Worm (Caenorhabditis elegans) whole organism, L2 larva: ENCODE results near the gene H41C03.1.

Experiments used
- C34F6.9 ChIP-seq: fragments of 150-350 bp; optimal IDR thresholded peaks from 2 replicates; lab custom pipeline; 2014; ENCODE audit warnings: missing biosample characterization, missing genetic modification characterization
- R02D3.7 ChIP-seq: fragments of 150-350 bp; optimal IDR thresholded peaks from 2 replicates; lab custom pipeline; 2014; ENCODE audit warnings: missing biosample characterization, missing genetic modification characterization
- aly-2 ChIP-seq: fragments of 150-350 bp; optimal IDR thresholded peaks from 2 replicates; lab custom pipeline; 2014; ENCODE audit warnings: missing biosample characterization, missing genetic modification characterization
- ama-1 ChIP-seq: fragments of 150-350 bp; optimal IDR thresholded peaks from 2 replicates; lab custom pipeline; 2018; ENCODE audit warnings: inconsistent platforms
- blmp-1 ChIP-seq: sonication (generic microtip); optimal IDR thresholded peaks from 2 replicates; lab custom pipeline; 2017; ENCODE audit warnings: missing genetic modification characterization, mild to moderate bottlenecking, missing compliant biosample characterization, antibody characterized with exemption, moderate library complexity; ENCODE audit not compliant: insufficient read depth
- ceh-16 ChIP-seq: fragments of 150-350 bp; optimal IDR thresholded peaks from 2 replicates; lab custom pipeline; 2014; ENCODE audit warnings: missing biosample characterization, missing genetic modification characterization
- crh-2 ChIP-seq: sonication (generic microtip); optimal IDR thresholded peaks from 2 replicates; lab custom pipeline; 2017; ENCODE audit warnings: missing biosample characterization, missing genetic modification characterization
- elt-3 ChIP-seq: sonication (generic microtip); optimal IDR thresholded peaks from 2 replicates; lab custom pipeline; 2017; ENCODE audit warnings: missing biosample characterization, missing genetic modification characterization
- fos-1 ChIP-seq: fragments of 150-350 bp; optimal IDR thresholded peaks from 2 replicates; lab custom pipeline; 2014; ENCODE audit warnings: missing biosample characterization, missing genetic modification characterization
- gmeb-1 ChIP-seq: fragments of 150-350 bp; optimal IDR thresholded peaks from 2 replicates; lab custom pipeline; 2014; ENCODE audit warnings: missing biosample characterization, missing genetic modification characterization
- lin-11 ChIP-seq: fragments of 150-350 bp; sonication (generic microtip); optimal IDR thresholded peaks from 2 replicates; lab custom pipeline; 2014; ENCODE audit warnings: missing biosample characterization, missing genetic modification characterization, inconsistent platforms, mixed read lengths
- lin-39 ChIP-seq: fragments of 150-350 bp; optimal IDR thresholded peaks from 2 replicates; lab custom pipeline; 2014; ENCODE audit warnings: missing biosample characterization, missing genetic modification reagents, missing genetic modification characterization
- lsy-2 ChIP-seq, 2 experiments: fragments of 150-350 bp in 1 of 2; sonication (generic microtip) in 1 of 2; optimal IDR thresholded peaks; 2 replicates each; lab custom pipeline; 2014 to 2017; ENCODE audit warnings: missing biosample characterization in 2 of 2, missing genetic modification characterization in 2 of 2
- mab-5 ChIP-seq: fragments of 150-350 bp; optimal IDR thresholded peaks from 2 replicates; lab custom pipeline; 2014; ENCODE audit warnings: missing biosample characterization, missing genetic modification characterization
- mbf-1 ChIP-seq: sonication (generic microtip); optimal IDR thresholded peaks from 2 replicates; lab custom pipeline; 2017; ENCODE audit warnings: missing biosample characterization, missing genetic modification characterization
- mdl-1 ChIP-seq, 2 experiments: fragments of 150-350 bp in 1 of 2; sonication (generic microtip) in 1 of 2; optimal IDR thresholded peaks; 2 replicates each; lab custom pipeline; 2017; ENCODE audit warnings: missing biosample characterization in 2 of 2, missing genetic modification characterization in 2 of 2
- nhr-10 ChIP-seq: sonication (generic microtip); optimal IDR thresholded peaks from 2 replicates; lab custom pipeline; 2017; ENCODE audit warnings: missing biosample characterization, missing genetic modification characterization
- nhr-129 ChIP-seq: fragments of 150-350 bp; optimal IDR thresholded peaks from 2 replicates; lab custom pipeline; 2014; ENCODE audit warnings: missing biosample characterization, missing genetic modification characterization
- nhr-237 ChIP-seq: fragments of 150-350 bp; optimal IDR thresholded peaks from 2 replicates; lab custom pipeline; 2014; ENCODE audit warnings: missing biosample characterization, missing genetic modification characterization
- nhr-25 ChIP-seq: fragments of 150-350 bp; sonication (generic microtip); optimal IDR thresholded peaks from 3 replicates; lab custom pipeline; 2014; ENCODE audit warnings: missing biosample characterization, missing genetic modification characterization
- nhr-77 ChIP-seq: fragments of 150-350 bp; optimal IDR thresholded peaks from 2 replicates; lab custom pipeline; 2014; ENCODE audit warnings: missing biosample characterization, missing genetic modification characterization
- peb-1 ChIP-seq: fragments of 150-350 bp; optimal IDR thresholded peaks from 2 replicates; lab custom pipeline; 2014; ENCODE audit warnings: missing biosample characterization, missing genetic modification characterization
- sem-4 ChIP-seq: fragments of 150-350 bp; optimal IDR thresholded peaks from 2 replicates; lab custom pipeline; 2014; ENCODE audit warnings: missing biosample characterization, missing genetic modification reagents, missing genetic modification characterization
- skn-1 ChIP-seq: sonication (generic microtip); optimal IDR thresholded peaks from 2 replicates; lab custom pipeline; 2017; ENCODE audit warnings: missing biosample characterization, missing genetic modification characterization
- sma-3 ChIP-seq: sonication (generic microtip); optimal IDR thresholded peaks from 2 replicates; lab custom pipeline; 2016; ENCODE audit warnings: missing genetic modification reagents, missing genetic modification characterization, missing compliant biosample characterization
- sma-9 ChIP-seq, 2 experiments: fragments of 150-350 bp in 1 of 2; sonication (generic microtip) in 1 of 2; optimal IDR thresholded peaks; 2 replicates each; lab custom pipeline; 2014 to 2016; ENCODE audit warnings: missing genetic modification characterization in 2 of 2, mild to moderate bottlenecking in 1 of 2, missing biosample characterization in 1 of 2, missing compliant biosample characterization in 1 of 2, missing genetic modification reagents in 1 of 2, moderate library complexity in 1 of 2
- unc-39 ChIP-seq: fragments of 150-350 bp; optimal IDR thresholded peaks from 2 replicates; lab custom pipeline; 2014; ENCODE audit warnings: missing biosample characterization, missing genetic modification characterization
- unc-55 ChIP-seq: fragments of 150-350 bp; sonication (generic microtip); optimal IDR thresholded peaks from 3 replicates; lab custom pipeline; 2014; ENCODE audit warnings: missing biosample characterization, missing genetic modification reagents, missing genetic modification characterization
- unc-62 ChIP-seq: fragments of 150-350 bp; optimal IDR thresholded peaks from 2 replicates; lab custom pipeline; 2014; ENCODE audit warnings: missing biosample characterization, missing genetic modification reagents, missing genetic modification characterization
- zag-1 ChIP-seq: fragments of 150-350 bp; optimal IDR thresholded peaks from 2 replicates; lab custom pipeline; 2014; ENCODE audit warnings: missing biosample characterization, missing genetic modification characterization
- ztf-1 ChIP-seq: fragments of 200-800 bp; sonication (Bioruptor generic); conservative IDR thresholded peaks from 2 replicates; pipeline ENCODE4 v1.3.6; 2022; ENCODE audit warnings: missing genetic modification characterization, missing compliant biosample characterization
- ztf-4 ChIP-seq: fragments of 150-350 bp; optimal IDR thresholded peaks from 2 replicates; lab custom pipeline; 2014; ENCODE audit warnings: missing biosample characterization, missing genetic modification characterization

Gene H41C03.1

DNA sequence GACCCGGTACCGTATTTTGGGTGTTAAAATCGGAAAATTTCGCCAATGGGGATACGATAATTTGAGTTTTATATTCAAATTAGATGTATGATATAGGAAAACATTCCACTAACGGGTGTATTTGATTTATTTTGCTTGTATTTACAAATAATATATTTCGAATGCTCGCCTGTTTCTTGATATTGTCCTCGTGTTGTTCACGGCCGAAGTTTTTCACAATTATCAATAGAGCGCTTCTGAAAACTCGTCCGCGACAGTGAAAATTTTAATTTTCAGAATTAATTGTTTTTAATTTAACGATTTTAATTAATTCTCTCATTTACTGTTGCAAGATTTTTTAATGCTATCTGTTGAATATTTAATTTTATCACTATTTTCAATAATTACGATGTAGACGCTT, 34.6 kb upstream of the H41C03.1 start:
- TF ChIP-seq elt-3 (tag; lab: Kevin White, UChicago) (no peak), sma-3 (GFP tag; lab: Kevin White, UChicago) (peak; percentile 16), sma-9 (GFP tag; optimal IDR thresholded peaks at IDR 0.05; lab: Kevin White, UChicago) (peak; percentile 12), sma-9 (tag; optimal IDR thresholded peaks at IDR 0.05; lab: Kevin White, UChicago) (no peak), lin-39 (tag; lab: Kevin White, UChicago) (no peak), aly-2 (tag; lab: Kevin White, UChicago) (no peak), unc-55 (GFP tag; lab: Kevin White, UChicago) (peak; percentile 71)

DNA sequence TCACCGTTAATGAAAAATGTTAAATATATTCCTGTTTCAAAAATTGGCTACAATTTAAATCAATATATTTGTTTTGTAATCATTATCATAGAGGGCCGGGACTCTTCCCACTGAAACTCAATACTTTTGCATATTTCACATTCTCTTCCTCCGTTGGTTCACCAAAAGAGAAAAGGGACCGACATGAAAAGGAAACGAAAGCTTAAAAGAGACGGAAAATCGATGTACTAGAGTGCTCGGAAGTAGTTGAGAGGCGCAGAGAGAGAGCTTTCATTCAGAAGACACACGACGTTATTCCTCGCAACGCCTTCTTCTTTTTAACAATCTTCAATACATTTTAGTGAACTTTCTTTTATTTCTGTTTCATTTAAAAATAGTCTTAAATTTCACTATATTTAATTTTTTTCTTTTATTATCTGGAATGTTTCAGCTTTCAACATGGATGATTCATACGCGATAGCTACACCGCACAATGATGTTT, 33.9 kb upstream of the H41C03.1 start, which contains the start of gene ehs-1:
TSS of gene ehs-1 (plus strand) at position 431 of the 481 bp plus-strand sequence.
- TF ChIP-seq elt-3 (tag; lab: Kevin White, UChicago) (no peak), nhr-129 (tag; lab: Kevin White, UChicago) (peak; percentile 5), unc-55 (GFP tag; lab: Kevin White, UChicago) (peak; percentile 40), skn-1 (no peak), R02D3.7 (no peak), C34F6.9 (tag; lab: Kevin White, UChicago) (peak; percentile 24), crh-2 (peak; percentile 36), lsy-2 (tag; optimal IDR thresholded peaks at IDR 0.05; lab: Kevin White, UChicago) (peak in 1 of 2 experiments; percentile 31)

DNA sequence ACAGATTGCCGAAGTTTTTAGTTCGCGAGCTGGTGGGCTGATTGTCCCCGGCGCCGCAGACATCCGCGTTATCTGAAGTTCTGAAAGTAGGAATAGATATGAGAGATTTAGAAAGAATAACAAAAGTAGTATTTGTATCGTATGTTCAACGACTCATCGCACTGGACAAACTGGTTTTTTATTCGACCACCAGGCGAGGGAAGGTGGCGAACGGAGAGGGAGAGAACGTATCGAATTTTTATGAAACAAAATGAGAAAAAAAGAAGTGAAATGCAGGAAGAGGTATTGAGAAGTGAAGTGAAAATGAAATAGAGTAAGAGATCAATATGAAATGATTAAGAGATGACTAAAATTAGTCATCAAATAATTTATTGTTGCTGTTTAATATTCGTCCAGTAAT, 26.9 kb upstream of the H41C03.1 start, which contains the start of gene tbc-2:
TSS of gene tbc-2 (minus strand) at position 80 of the 400 bp plus-strand sequence.
- TF ChIP-seq elt-3 (tag; lab: Kevin White, UChicago) (no peak), mbf-1 (no peak), sma-3 (GFP tag; lab: Kevin White, UChicago) (peak; percentile 8), mdl-1 (tag; optimal IDR thresholded peaks at IDR 0.05; lab: Kevin White, UChicago) (no peak), nhr-237 (tag; lab: Kevin White, UChicago) (no peak), ztf-1 (no peak), blmp-1 (peak; percentile 26), ztf-4 (tag; lab: Kevin White, UChicago) (no peak)

DNA sequence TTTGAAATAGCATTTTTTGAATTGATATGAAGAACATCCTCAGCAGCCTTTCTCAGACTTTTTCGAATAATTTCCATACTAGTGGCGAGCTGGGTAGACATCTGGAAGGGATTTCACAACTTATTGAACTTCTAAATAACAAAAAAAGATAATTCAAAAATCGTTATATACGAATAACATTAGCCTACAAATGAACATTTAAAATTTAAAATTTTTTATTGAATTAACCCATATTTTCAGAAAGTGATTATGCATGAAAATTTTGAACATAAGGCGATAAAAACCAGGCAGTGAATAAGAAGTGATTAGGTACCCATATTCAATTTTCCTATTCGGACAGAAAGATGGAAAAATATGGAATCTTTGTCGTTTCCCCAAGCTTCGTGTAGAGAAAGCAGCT, 25.7 kb upstream of the H41C03.1 start, which contains the start of gene ZK1248.11:
TSS of gene ZK1248.11 (minus strand) at position 101 of the 400 bp plus-strand sequence.
- TF ChIP-seq nhr-25 (no peak), crh-2 (no peak), unc-39 (no peak), sem-4 (no peak), R02D3.7 (no peak), peb-1 (tag; lab: Kevin White, UChicago) (no peak), sma-3 (GFP tag; lab: Kevin White, UChicago) (no peak)

DNA sequence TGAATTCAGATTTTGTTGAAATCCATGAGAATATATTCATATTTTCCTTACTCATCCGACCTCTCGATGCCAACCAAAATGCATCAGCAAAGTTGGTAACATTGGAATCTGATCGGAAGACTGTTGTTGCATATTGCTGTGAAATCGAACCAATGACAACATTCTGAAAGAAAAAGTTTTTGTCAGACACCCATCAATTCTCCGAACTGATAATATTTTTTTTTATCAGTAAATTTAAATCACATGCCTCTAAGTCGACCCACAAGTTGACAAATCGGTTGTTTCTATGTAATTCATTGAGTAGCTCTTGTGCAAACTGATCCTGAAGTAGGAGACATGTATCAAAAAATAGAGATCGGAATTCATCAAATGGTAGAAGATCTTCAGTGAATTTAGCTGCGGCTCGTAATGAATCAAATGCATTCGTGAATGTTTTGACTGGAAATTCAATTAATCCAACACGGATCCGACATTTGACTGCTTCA, 24.2 kb upstream of the H41C03.1 start, which contains the start of gene col-74:
TSS of gene col-74 (plus strand) at position 435 of the 485 bp plus-strand sequence.
- TF ChIP-seq fos-1 (tag; lab: Kevin White, UChicago) (peak; percentile 47), nhr-10 (no peak)

DNA sequence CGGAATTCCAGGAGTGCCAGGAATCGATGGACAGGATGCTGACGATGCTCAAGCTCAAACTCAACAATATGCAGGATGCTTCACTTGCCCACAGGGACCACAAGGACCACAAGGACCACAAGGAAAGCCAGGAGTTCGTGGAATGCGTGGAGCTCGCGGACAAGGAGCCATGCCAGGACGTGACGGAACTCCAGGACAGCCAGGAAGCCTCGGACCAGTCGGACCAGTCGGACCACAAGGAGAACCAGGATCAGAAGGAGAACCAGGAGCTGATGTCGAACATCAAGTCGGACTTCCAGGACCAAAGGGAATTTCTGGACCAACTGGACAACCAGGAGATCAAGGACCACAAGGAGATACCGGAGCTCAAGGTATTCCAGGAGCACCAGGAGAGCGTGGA, 22.8 kb upstream of the H41C03.1 start:
- TF ChIP-seq nhr-237 (tag; lab: Kevin White, UChicago) (no peak), ceh-16 (tag; lab: Kevin White, UChicago) (no peak), blmp-1 (no peak), unc-62 (GFP tag; lab: Kevin White, UChicago) (no peak), gmeb-1 (tag; lab: Kevin White, UChicago) (no peak), elt-3 (tag; lab: Kevin White, UChicago) (no peak), unc-55 (GFP tag; lab: Kevin White, UChicago) (no peak), nhr-77 (tag; lab: Kevin White, UChicago) (no peak), ztf-1 (no peak), lin-11 (tag; lab: Kevin White, UChicago) (no peak), zag-1 (no peak), nhr-25 (no peak), ama-1 (lab: Kevin White, UChicago) (no peak), mbf-1 (no peak), mab-5 (tag; lab: Kevin White, UChicago) (no peak), lin-39 (tag; lab: Kevin White, UChicago) (no peak), lsy-2 (tag; optimal IDR thresholded peaks at IDR 0.05; lab: Kevin White, UChicago) (no peak), sma-9 (GFP tag; optimal IDR thresholded peaks at IDR 0.05; lab: Kevin White, UChicago) (no peak), sma-9 (tag; optimal IDR thresholded peaks at IDR 0.05; lab: Kevin White, UChicago) (no peak), skn-1 (no peak)
